Fruit fly (Drosophila melanogaster) whole organism, embryonic: ENCODE data around the gene NK7.1.

Experiments used
- ATbp ChIP-seq: fragments of 200-800 bp; sonication (Bioruptor generic); optimal IDR thresholded peaks from 2 replicates; lab custom pipeline; 2017; ENCODE audit warnings: missing biosample characterization, mild to moderate bottlenecking, missing genetic modification characterization, missing genetic modification reagents
- Asciz ChIP-seq: fragments of 200-800 bp; sonication (Bioruptor generic); optimal IDR thresholded peaks from 2 replicates; lab custom pipeline; 2017; ENCODE audit warnings: missing biosample characterization, mild to moderate bottlenecking, missing genetic modification characterization, missing genetic modification reagents
- Awh ChIP-seq: fragments of 200-800 bp; sonication (Bioruptor generic); IDR thresholded peaks from 2 replicates; pipeline ENCODE4, ENCODE4 v1.3.6; 2022; ENCODE audit warnings: missing biosample characterization, missing genetic modification characterization
- Bdp1 ChIP-seq: fragments of 200-800 bp; sonication (Bioruptor generic); optimal IDR thresholded peaks from 3 replicates; lab custom pipeline; 2016; ENCODE audit warnings: missing biosample characterization, missing genetic modification characterization
- CG10321 ChIP-seq: fragments of 200-800 bp; sonication (Bioruptor generic); IDR thresholded peaks from 2 replicates; pipeline ENCODE4 v1.3.6; 2022; ENCODE audit warnings: missing biosample characterization, missing genetic modification characterization
- CG10462 ChIP-seq: fragments of 200-800 bp; sonication (Bioruptor generic); optimal IDR thresholded peaks from 2 replicates; lab custom pipeline; 2016; ENCODE audit warnings: missing biosample characterization, missing genetic modification characterization
- CG10654 ChIP-seq: fragments of 200-800 bp; sonication (Bioruptor generic); optimal IDR thresholded peaks from 2 replicates; lab custom pipeline; 2016; ENCODE audit warnings: missing biosample characterization, missing genetic modification characterization
- CG14014 ChIP-seq: fragments of 200-800 bp; sonication (Bioruptor generic); IDR thresholded peaks from 2 replicates; pipeline ENCODE4 v1.3.6; 2022; ENCODE audit warnings: missing biosample characterization, missing genetic modification characterization
- CG18011 ChIP-seq: fragments of 200-800 bp; sonication (Bioruptor generic); optimal IDR thresholded peaks from 2 replicates; lab custom pipeline; 2017; ENCODE audit warnings: missing biosample characterization, missing genetic modification characterization, mild to moderate bottlenecking, moderate library complexity, missing genotype
- CG18262 ChIP-seq: fragments of 200-800 bp; optimal IDR thresholded peaks from 3 replicates; lab custom pipeline; 2019; ENCODE audit warnings: missing biosample characterization, mild to moderate bottlenecking, missing genetic modification characterization, moderate library complexity
- CG2120 ChIP-seq: fragments of 200-800 bp; sonication (Bioruptor generic); optimal IDR thresholded peaks from 3 replicates; lab custom pipeline; 2016; ENCODE audit warnings: missing biosample characterization, missing genetic modification characterization
- CG6689 ChIP-seq: fragments of 200-800 bp; sonication (Bioruptor generic); IDR thresholded peaks from 2 replicates; pipeline ENCODE4 v1.3.6; 2022; ENCODE audit warnings: missing biosample characterization, missing genetic modification characterization
- CG8089 ChIP-seq: fragments of 200-800 bp; sonication (Bioruptor generic); optimal IDR thresholded peaks from 3 replicates; lab custom pipeline; 2016; ENCODE audit warnings: missing biosample characterization, missing genetic modification characterization
- CG8765 ChIP-seq: fragments of 200-800 bp; sonication (Bioruptor generic); IDR thresholded peaks from 2 replicates; pipeline ENCODE4 v1.3.6; 2022; ENCODE audit warnings: missing biosample characterization, missing genetic modification characterization
- CkIIα-i1 ChIP-seq: fragments of 200-800 bp; sonication (Bioruptor generic); IDR thresholded peaks from 2 replicates; pipeline ENCODE4 v1.3.6; 2022; ENCODE audit warnings: missing biosample characterization, missing genetic modification characterization
- Hey ChIP-seq: fragments of 200-800 bp; sonication (Bioruptor generic); optimal IDR thresholded peaks from 3 replicates; lab custom pipeline; 2018; ENCODE audit warnings: missing biosample characterization, mild to moderate bottlenecking, missing genetic modification characterization
- HmgZ ChIP-seq: fragments of 200-800 bp; sonication (Bioruptor generic); optimal IDR thresholded peaks from 2 replicates; lab custom pipeline; 2018; ENCODE audit warnings: missing biosample characterization, mild to moderate bottlenecking, missing genetic modification characterization
- Meics ChIP-seq: fragments of 200-800 bp; sonication (Bioruptor generic); optimal IDR thresholded peaks from 2 replicates; lab custom pipeline; 2017; ENCODE audit warnings: missing biosample characterization, mild to moderate bottlenecking, missing genetic modification characterization
- NK7.1 ChIP-seq: fragments of 200-800 bp; sonication (Bioruptor generic); optimal IDR thresholded peaks from 3 replicates; lab custom pipeline; 2016; ENCODE audit warnings: missing biosample characterization, missing genetic modification characterization
- Opbp ChIP-seq: fragments of 200-800 bp; sonication (Bioruptor generic); IDR thresholded peaks from 3 replicates; pipeline ENCODE4 v1.3.6; 2022; ENCODE audit warnings: missing biosample characterization, missing genetic modification characterization; ENCODE audit not compliant: partially characterized antibody
- Sox102F ChIP-seq: fragments of 200-800 bp; sonication (Bioruptor generic); optimal IDR thresholded peaks from 2 replicates; lab custom pipeline; 2018; ENCODE audit warnings: missing biosample characterization, mild to moderate bottlenecking, missing genetic modification characterization, moderate library complexity
- TFAM ChIP-seq: fragments of 200-800 bp; sonication (Bioruptor generic); optimal IDR thresholded peaks from 2 replicates; lab custom pipeline; 2017; ENCODE audit warnings: missing biosample characterization, missing genetic modification characterization, inconsistent platforms
- Tbp ChIP-seq: fragments of >200 bp; optimal IDR thresholded peaks from 2 replicates; lab custom pipeline; 2018; ENCODE audit warnings: missing biosample characterization, missing genetic modification characterization
- ash1 ChIP-seq: fragments of 200-800 bp; sonication (Bioruptor generic); optimal IDR thresholded peaks from 2 replicates; lab custom pipeline; 2018; ENCODE audit warnings: missing biosample characterization, mild to moderate bottlenecking, missing genetic modification characterization
- bigmax ChIP-seq: fragments of 200-800 bp; sonication (Bioruptor generic); optimal IDR thresholded peaks from 2 replicates; lab custom pipeline; 2018; ENCODE audit warnings: missing biosample characterization, mild to moderate bottlenecking, missing genetic modification characterization
- bsh ChIP-seq, 2 experiments: fragments of 200-800 bp; sonication (Bioruptor generic); optimal IDR thresholded peaks; 2 replicates each; lab custom pipeline; 2017 to 2018; ENCODE audit warnings: mild to moderate bottlenecking in 2 of 2, missing biosample characterization in 2 of 2, missing genetic modification characterization in 2 of 2, moderate library complexity in 1 of 2
- cas ChIP-seq: fragments of 200-800 bp; sonication (Bioruptor generic); IDR thresholded peaks from 2 replicates; pipeline ENCODE4 v1.3.6; 2022; ENCODE audit warnings: missing biosample characterization, missing genetic modification characterization
- corto ChIP-seq: fragments of 200-800 bp; sonication (Bioruptor generic); optimal IDR thresholded peaks from 2 replicates; lab custom pipeline; 2016; ENCODE audit warnings: missing biosample characterization, mild to moderate bottlenecking, missing genetic modification characterization, moderate library complexity
- crp ChIP-seq, 2 experiments: fragments of 200-800 bp; sonication (Bioruptor generic); optimal IDR thresholded peaks; 2 replicates in 1 of 2; 3 replicates in 1 of 2; lab custom pipeline; 2017; ENCODE audit warnings: missing biosample characterization in 2 of 2, missing genetic modification characterization in 2 of 2, mild to moderate bottlenecking in 1 of 2, moderate library complexity in 1 of 2
- disco-r ChIP-seq: fragments of 200-800 bp; sonication (Bioruptor generic); optimal IDR thresholded peaks from 2 replicates; lab custom pipeline; 2016; ENCODE audit warnings: missing biosample characterization, missing genetic modification characterization
- dmrt11E ChIP-seq: fragments of 200-800 bp; sonication (Bioruptor generic); optimal IDR thresholded peaks from 3 replicates; lab custom pipeline; 2018; ENCODE audit warnings: missing biosample characterization, mild to moderate bottlenecking, missing genetic modification characterization, moderate library complexity
- dmrt99B ChIP-seq: fragments of 200-800 bp; sonication (Bioruptor generic); optimal IDR thresholded peaks from 2 replicates; lab custom pipeline; 2018; ENCODE audit warnings: missing biosample characterization, mild to moderate bottlenecking, missing genetic modification characterization, moderate library complexity
- her ChIP-seq: fragments of 200-800 bp; sonication (Bioruptor generic); optimal IDR thresholded peaks from 2 replicates; lab custom pipeline; 2016; ENCODE audit warnings: missing biosample characterization, missing genetic modification characterization
- kah ChIP-seq: fragments of 200-800 bp; sonication (Bioruptor generic); optimal IDR thresholded peaks from 2 replicates; lab custom pipeline; 2018; ENCODE audit warnings: missing biosample characterization, mild to moderate bottlenecking, missing genetic modification characterization
- ken ChIP-seq: fragments of 200-800 bp; sonication (Bioruptor generic); IDR thresholded peaks from 3 replicates; pipeline ENCODE4 v1.3.6; 2022; ENCODE audit warnings: missing biosample characterization, missing genetic modification characterization
- knrl ChIP-seq: fragments of 200-800 bp; sonication (Bioruptor generic); IDR thresholded peaks from 3 replicates; pipeline ENCODE4 v1.3.6; 2022; ENCODE audit warnings: missing biosample characterization, missing genetic modification characterization; ENCODE audit not compliant: partially characterized antibody
- lbe ChIP-seq: fragments of 200-800 bp; sonication (Bioruptor generic); optimal IDR thresholded peaks from 2 replicates; lab custom pipeline; 2016; ENCODE audit warnings: missing biosample characterization, mild to moderate bottlenecking, missing genetic modification characterization
- mam ChIP-seq: fragments of 200-800 bp; sonication (Bioruptor generic); optimal IDR thresholded peaks from 3 replicates; lab custom pipeline; 2016; ENCODE audit warnings: missing biosample characterization, missing genetic modification characterization
- nerfin-2 ChIP-seq: fragments of 200-800 bp; sonication (Bioruptor generic); IDR thresholded peaks from 2 replicates; pipeline ENCODE4 v1.3.6; 2022; ENCODE audit warnings: missing biosample characterization, missing genetic modification characterization; ENCODE audit not compliant: partially characterized antibody
- nmo ChIP-seq: fragments of 200-800 bp; sonication (Bioruptor generic); optimal IDR thresholded peaks from 2 replicates; lab custom pipeline; 2018; ENCODE audit warnings: missing biosample characterization, mild to moderate bottlenecking, missing genetic modification characterization, moderate library complexity
- odd ChIP-seq: fragments of 200-800 bp; sonication (Bioruptor generic); optimal IDR thresholded peaks from 2 replicates; lab custom pipeline; 2017; ENCODE audit warnings: missing biosample characterization, mild to moderate bottlenecking, missing genetic modification characterization
- otp ChIP-seq: fragments of 200-800 bp; sonication (Bioruptor generic); IDR thresholded peaks from 3 replicates; pipeline ENCODE4, ENCODE4 v1.3.6; 2022; ENCODE audit warnings: missing biosample characterization, missing genetic modification characterization
- salm ChIP-seq: fragments of 200-800 bp; sonication (Bioruptor generic); optimal IDR thresholded peaks from 2 replicates; lab custom pipeline; 2018; ENCODE audit warnings: missing biosample characterization, mild to moderate bottlenecking, missing genetic modification characterization
- sd ChIP-seq: fragments of 200-800 bp; sonication (Bioruptor generic); optimal IDR thresholded peaks from 3 replicates; lab custom pipeline; 2018; ENCODE audit warnings: missing biosample characterization, mild to moderate bottlenecking, missing genetic modification characterization, moderate library complexity
- shn ChIP-seq: fragments of 200-800 bp; sonication (Bioruptor generic); optimal IDR thresholded peaks from 3 replicates; lab custom pipeline; 2016; ENCODE audit warnings: missing biosample characterization, missing genetic modification characterization
- tll ChIP-seq, 2 experiments: fragments of 200-800 bp in 1 of 2; fragments of >200 bp in 1 of 2; sonication (Bioruptor generic) in 1 of 2; optimal IDR thresholded peaks; 2 replicates each; lab custom pipeline; 2017 to 2019; ENCODE audit warnings: missing biosample characterization in 2 of 2, missing genetic modification characterization in 2 of 2, mild to moderate bottlenecking in 1 of 2, moderate library complexity in 1 of 2

NK7.1 gene

dm6 chr3R:14382312-14383046 is 9.7 kb upstream of the NK7.1 start (continued):
- TF ChIP-seq CG8765 (GFP tag; lab: Robert Waterston, UW) (no peak; the same call in 1 of the 2 replicates), sd (tag; lab: Kevin White, UChicago) (peak; percentile 75), HmgZ (tag; lab: Kevin White, UChicago) (peak; percentile 76), CG10321 (GFP tag; lab: Robert Waterston, UW) (peak; percentile 46; the same call in 1 of the 2 replicates)
- TF ChIP-seq, all 482 proteins: peak for 273

DNA sequence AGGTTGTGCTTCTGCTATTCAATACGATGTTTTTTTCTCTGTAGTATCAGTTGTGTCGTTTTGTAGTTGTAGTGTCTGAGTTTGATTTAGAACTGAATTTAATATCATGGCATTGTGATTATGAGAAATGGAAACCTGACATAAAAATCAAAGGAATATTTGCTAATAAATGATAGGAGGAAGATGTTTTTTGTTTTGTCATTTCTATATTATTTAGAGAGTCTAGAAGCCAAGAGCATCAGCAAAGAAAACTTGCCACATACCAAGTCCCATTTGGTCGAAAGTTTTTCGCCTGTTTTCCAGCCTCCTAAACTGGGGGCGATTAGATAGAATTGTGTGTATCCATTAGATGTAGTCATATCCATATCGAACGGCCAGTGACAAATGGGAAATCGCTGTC is 8.8 kb upstream of the NK7.1 start, which contains the start of gene soti:
TSS of gene soti (minus strand) at position 101 of the 400 bp plus-strand sequence.
- no peak for TF ChIP-seq mam (GFP tag; lab: Kevin White, UChicago)
- no peak for TF ChIP-seq CG10462 (GFP tag; lab: Kevin White, UChicago)
- TF ChIP-seq odd, result no peak
- no peak for TF ChIP-seq knrl (GFP tag; lab: Robert Waterston, UW)
- TF ChIP-seq CG18011 (GFP tag; lab: Kevin White, UChicago), result no peak
- no peak for TF ChIP-seq cas (GFP tag; lab: Robert Waterston, UW)
- TF ChIP-seq Meics (GFP tag; lab: Kevin White, UChicago), result no peak
- no peak for TF ChIP-seq disco-r (GFP tag; lab: Kevin White, UChicago)
- TF ChIP-seq Hey (tag; lab: Kevin White, UChicago), result no peak
- no peak for TF ChIP-seq CG2120
- no peak for TF ChIP-seq kah (GFP tag; lab: Kevin White, UChicago)
- TF ChIP-seq ATbp (GFP tag; lab: Kevin White, UChicago), result no peak

DNA sequence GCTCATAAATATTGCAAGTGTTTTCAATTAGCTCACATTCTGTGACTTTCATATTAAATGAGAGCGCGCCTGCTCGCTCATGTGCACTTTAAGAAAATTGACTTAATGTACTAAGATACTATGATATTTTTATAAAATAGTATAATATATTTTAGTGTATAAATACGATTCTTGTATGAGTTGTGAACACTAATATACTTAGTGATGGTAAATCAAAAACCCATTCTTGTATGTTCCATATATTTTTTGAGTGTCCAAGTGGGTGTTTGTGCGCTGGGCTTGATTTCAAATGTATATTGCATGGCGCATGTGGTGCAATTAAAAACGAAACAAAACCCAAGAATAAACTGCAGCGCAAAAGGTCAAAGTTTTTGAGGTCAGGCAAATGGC is 1.1 kb upstream of the NK7.1 start:
- peak; percentile 20 for TF ChIP-seq Sox102F (GFP tag; lab: Kevin White, UChicago)
- peak in 1 of 2 experiments; percentile 46 for TF ChIP-seq bsh (GFP tag; optimal IDR thresholded peaks at IDR 0.05; lab: Kevin White, UChicago)
- TF ChIP-seq Asciz, result no peak
- TF ChIP-seq ash1 (GFP tag; lab: Kevin White, UChicago), result no peak
- no peak for TF ChIP-seq bigmax
- TF ChIP-seq Bdp1 (GFP tag; lab: Kevin White, UChicago), result no peak
- no peak for TF ChIP-seq crp (GFP tag; optimal IDR thresholded peaks at IDR 0.05; lab: Kevin White, UChicago)
- TF ChIP-seq CG10654, result no peak
- no peak for TF ChIP-seq CG8089 (GFP tag; lab: Kevin White, UChicago)
- peak; percentile 2 for TF ChIP-seq ATbp (GFP tag; lab: Kevin White, UChicago)
- no peak for TF ChIP-seq salm (tag; lab: Kevin White, UChicago)
- TF ChIP-seq CkIIα-i1 (GFP tag; lab: Robert Waterston, UW), result no peak
- TF ChIP-seq shn (GFP tag; lab: Kevin White, UChicago), result no peak
- TF ChIP-seq her (GFP tag; lab: Kevin White, UChicago), result no peak
- TF ChIP-seq TFAM (GFP tag; lab: Kevin White, UChicago), result no peak
- peak; percentile 15 for TF ChIP-seq dmrt99B (tag; lab: Kevin White, UChicago)
- TF ChIP-seq corto, result peak; percentile 40
- TF ChIP-seq Tbp (GFP tag; lab: Kevin White, UChicago), result no peak
- no peak for TF ChIP-seq lbe
- no peak for TF ChIP-seq Opbp
- no peak for TF ChIP-seq NK7.1
- no peak for TF ChIP-seq CG14014
- TF ChIP-seq Awh (GFP tag; lab: Robert Waterston, UW), result 0 out of 2 replicates have a peak, but pooled peaks have one; percentile 11
- TF ChIP-seq dmrt11E, result peak; percentile 1
- no peak for TF ChIP-seq CG18262 (tag; lab: Kevin White, UChicago)
- no peak for TF ChIP-seq otp (GFP tag; lab: Robert Waterston, UW)
- peak; percentile 1 for TF ChIP-seq nmo (GFP tag; lab: Kevin White, UChicago)
- TF ChIP-seq nerfin-2, result no peak
- no peak for TF ChIP-seq ken (GFP tag; lab: Robert Waterston, UW)
- no peak for TF ChIP-seq tll (GFP tag; optimal IDR thresholded peaks at IDR 0.05; lab: Kevin White, UChicago)
- TF ChIP-seq CG6689 (GFP tag; lab: Robert Waterston, UW), result peak; percentile 22; the same call in 1 of the 2 replicates
